Fruit fly (Drosophila melanogaster) whole organism, embryonic: Measurements from ENCODE around the gene Lsp1alpha.

Source experiments
- Ada2b ChIP-seq: fragments of 200-800 bp; sonication (Bioruptor generic); IDR thresholded peaks from 2 replicates; pipeline ENCODE4 v1.3.6; 2022; ENCODE audit warnings: missing biosample characterization, missing genetic modification characterization
- Awh ChIP-seq: fragments of 200-800 bp; sonication (Bioruptor generic); IDR thresholded peaks from 2 replicates; pipeline ENCODE4, ENCODE4 v1.3.6; 2022; ENCODE audit warnings: missing biosample characterization, missing genetic modification characterization
- Bgb ChIP-seq: fragments of 200-800 bp; sonication (Bioruptor generic); IDR thresholded peaks from 2 replicates; pipeline ENCODE4 v1.3.6; 2022; ENCODE audit warnings: missing biosample characterization, missing genetic modification characterization; ENCODE audit not compliant: partially characterized antibody
- CG11398 ChIP-seq: fragments of 200-800 bp; sonication (Bioruptor generic); optimal IDR thresholded peaks from 2 replicates; lab custom pipeline; 2016; ENCODE audit warnings: missing biosample characterization, missing genetic modification characterization
- CG14860 ChIP-seq: fragments of 200-800 bp; sonication (Bioruptor generic); IDR thresholded peaks from 3 replicates; pipeline ENCODE4 v1.3.6; 2022; ENCODE audit warnings: missing biosample characterization, missing genetic modification characterization; ENCODE audit not compliant: partially characterized antibody
- CG16815 ChIP-seq: fragments of 200-800 bp; sonication (Bioruptor generic); optimal IDR thresholded peaks from 3 replicates; lab custom pipeline; 2017; ENCODE audit warnings: missing biosample characterization, mild to moderate bottlenecking, missing genetic modification characterization
- CG2712 ChIP-seq: fragments of 200-800 bp; optimal IDR thresholded peaks from 3 replicates; lab custom pipeline; 2019; ENCODE audit warnings: missing biosample characterization, mild to moderate bottlenecking, missing genetic modification characterization, moderate library complexity
- CG30020 ChIP-seq: fragments of 200-800 bp; optimal IDR thresholded peaks from 2 replicates; lab custom pipeline; 2019; ENCODE audit warnings: missing biosample characterization, mild to moderate bottlenecking, missing genetic modification characterization, moderate library complexity
- CG31224 ChIP-seq: fragments of 200-800 bp; sonication (Bioruptor generic); IDR thresholded peaks from 2 replicates; pipeline ENCODE4 v1.3.6; 2022; ENCODE audit warnings: missing biosample characterization, missing genetic modification characterization
- CG34224 ChIP-seq: fragments of 200-800 bp; sonication (Bioruptor generic); IDR thresholded peaks from 3 replicates; pipeline ENCODE4 v1.3.6; 2022; ENCODE audit warnings: missing biosample characterization, missing genetic modification characterization; ENCODE audit not compliant: partially characterized antibody
- CG34376 ChIP-seq: fragments of 200-800 bp; sonication (Bioruptor generic); optimal IDR thresholded peaks from 2 replicates; lab custom pipeline; 2018; ENCODE audit warnings: missing biosample characterization, mild to moderate bottlenecking, missing genetic modification characterization
- CG4617 ChIP-seq: fragments of 200-800 bp; sonication (Bioruptor generic); optimal IDR thresholded peaks from 3 replicates; lab custom pipeline; 2016; ENCODE audit warnings: missing biosample characterization, missing genetic modification characterization, borderline replicate concordance
- CG6683 ChIP-seq: fragments of 200-800 bp; sonication (Bioruptor generic); optimal IDR thresholded peaks from 2 replicates; lab custom pipeline; 2017; ENCODE audit warnings: missing biosample characterization, mild to moderate bottlenecking, missing genetic modification characterization, missing genetic modification reagents
- CG9215 ChIP-seq: fragments of 200-800 bp; sonication (Bioruptor generic); IDR thresholded peaks from 2 replicates; pipeline ENCODE4 v1.3.6; 2022; ENCODE audit warnings: missing biosample characterization, missing genetic modification characterization
- Dfd ChIP-seq, 2 experiments: fragments of >200 bp; optimal IDR thresholded peaks; 2 replicates each; lab custom pipeline; 2017; ENCODE audit warnings: missing biosample characterization in 2 of 2, missing genetic modification characterization in 2 of 2
- Dref ChIP-seq: fragments of 200-800 bp; sonication (Bioruptor generic); IDR thresholded peaks from 2 replicates; pipeline ENCODE4 v1.3.6; 2022; ENCODE audit warnings: missing biosample characterization, missing genetic modification characterization
- Elba2 ChIP-seq: fragments of 200-800 bp; sonication (Bioruptor generic); optimal IDR thresholded peaks from 3 replicates; lab custom pipeline; 2016; ENCODE audit warnings: missing biosample characterization, missing genetic modification characterization
- H2.0 ChIP-seq: fragments of 200-800 bp; sonication (Bioruptor generic); IDR thresholded peaks from 2 replicates; pipeline ENCODE4 v1.3.6; 2022; ENCODE audit warnings: missing biosample characterization, missing genetic modification characterization
- HLH3B ChIP-seq: fragments of 200-800 bp; sonication (Bioruptor generic); IDR thresholded peaks from 2 replicates; pipeline ENCODE4 v1.3.6; 2022; ENCODE audit warnings: missing biosample characterization, missing genetic modification characterization
- HLHmδ ChIP-seq: fragments of 200-800 bp; sonication (Bioruptor generic); optimal IDR thresholded peaks from 2 replicates; lab custom pipeline; 2018; ENCODE audit warnings: missing biosample characterization, mild to moderate bottlenecking, missing genetic modification characterization, moderate library complexity
- HmgZ ChIP-seq: fragments of 200-800 bp; sonication (Bioruptor generic); optimal IDR thresholded peaks from 2 replicates; lab custom pipeline; 2018; ENCODE audit warnings: missing biosample characterization, mild to moderate bottlenecking, missing genetic modification characterization
- Hmr ChIP-seq: fragments of 200-800 bp; sonication (Bioruptor generic); optimal IDR thresholded peaks from 3 replicates; lab custom pipeline; 2017; ENCODE audit warnings: mild to moderate bottlenecking, missing biosample characterization, missing genetic modification reagents, missing genetic modification characterization
- Hmx ChIP-seq: fragments of 200-800 bp; sonication (Bioruptor generic); optimal IDR thresholded peaks from 2 replicates; lab custom pipeline; 2016; ENCODE audit warnings: missing biosample characterization, missing genetic modification characterization
- Hr3 ChIP-seq: fragments of 200-800 bp; sonication (Bioruptor generic); optimal IDR thresholded peaks from 3 replicates; lab custom pipeline; 2016; ENCODE audit warnings: missing biosample characterization, missing genetic modification characterization
- Hr51 ChIP-seq, 2 experiments: fragments of 200-800 bp; sonication (Bioruptor generic); optimal IDR thresholded peaks; 2 replicates in 1 of 2; 3 replicates in 1 of 2; lab custom pipeline; 2016 to 2018; ENCODE audit warnings: missing biosample characterization in 2 of 2, missing genetic modification characterization in 2 of 2, mild to moderate bottlenecking in 1 of 2, moderate library complexity in 1 of 2
- Hr78 ChIP-seq, 2 experiments: fragments of 200-800 bp in 1 of 2; fragments of >200 bp in 1 of 2; sonication (Bioruptor generic) in 1 of 2; optimal IDR thresholded peaks; 2 replicates each; lab custom pipeline; 2017 to 2019; ENCODE audit warnings: missing biosample characterization in 2 of 2, missing genetic modification characterization in 2 of 2, mild to moderate bottlenecking in 1 of 2, moderate library complexity in 1 of 2
- Stat92E ChIP-seq, 3 experiments: fragments of >200 bp in 2 of 3; fragments of 200-800 bp in 1 of 3; sonication (Bioruptor generic) in 1 of 3; optimal IDR thresholded peaks; 2 replicates each; lab custom pipeline; 2017 to 2019; ENCODE audit warnings: missing biosample characterization in 3 of 3, missing genetic modification characterization in 3 of 3, mild to moderate bottlenecking in 1 of 3, moderate library complexity in 1 of 3
- Taf1 ChIP-seq: fragments of 200-800 bp; sonication (Bioruptor generic); IDR thresholded peaks from 2 replicates; pipeline ENCODE4 v1.3.6; 2022; ENCODE audit warnings: missing biosample characterization, missing genetic modification characterization
- Vsx1 ChIP-seq: fragments of 200-800 bp; sonication (Bioruptor generic); optimal IDR thresholded peaks from 2 replicates; lab custom pipeline; 2017; ENCODE audit warnings: missing biosample characterization, mild to moderate bottlenecking, missing genetic modification characterization, missing genetic modification reagents
- al ChIP-seq: fragments of 200-800 bp; sonication (Bioruptor generic); IDR thresholded peaks from 2 replicates; pipeline ENCODE4 v1.3.6; 2022; ENCODE audit warnings: missing biosample characterization, missing genetic modification characterization
- az2 ChIP-seq: fragments of 200-800 bp; sonication (Bioruptor generic); optimal IDR thresholded peaks from 3 replicates; lab custom pipeline; 2016; ENCODE audit warnings: missing biosample characterization, missing genetic modification characterization
- bbx ChIP-seq: fragments of 200-800 bp; sonication (Bioruptor generic); IDR thresholded peaks from 2 replicates; pipeline ENCODE4 v1.3.6; 2022; ENCODE audit warnings: missing biosample characterization, missing genetic modification characterization; ENCODE audit not compliant: partially characterized antibody
- bcd ChIP-seq: fragments of 200-800 bp; sonication (Bioruptor generic); optimal IDR thresholded peaks from 2 replicates; lab custom pipeline; 2017; ENCODE audit warnings: missing biosample characterization, mild to moderate bottlenecking, missing genetic modification characterization
- bigmax ChIP-seq: fragments of 200-800 bp; sonication (Bioruptor generic); optimal IDR thresholded peaks from 2 replicates; lab custom pipeline; 2018; ENCODE audit warnings: missing biosample characterization, mild to moderate bottlenecking, missing genetic modification characterization
- cad ChIP-seq: fragments of >200 bp; optimal IDR thresholded peaks from 2 replicates; lab custom pipeline; 2017; ENCODE audit warnings: missing biosample characterization, missing genetic modification characterization
- cas ChIP-seq: fragments of 200-800 bp; sonication (Bioruptor generic); IDR thresholded peaks from 2 replicates; pipeline ENCODE4 v1.3.6; 2022; ENCODE audit warnings: missing biosample characterization, missing genetic modification characterization
- chif ChIP-seq, 2 experiments: fragments of 200-800 bp; sonication (Bioruptor generic); optimal IDR thresholded peaks; 3 replicates each; lab custom pipeline; 2016; ENCODE audit warnings: missing biosample characterization in 2 of 2, missing genetic modification characterization in 2 of 2
- chn ChIP-seq: fragments of 200-800 bp; sonication (Bioruptor generic); optimal IDR thresholded peaks from 2 replicates; lab custom pipeline; 2016; ENCODE audit warnings: missing biosample characterization, missing genetic modification characterization
- ci ChIP-seq: fragments of 200-800 bp; sonication (Bioruptor generic); IDR thresholded peaks from 3 replicates; pipeline ENCODE4 v1.3.6; 2022; ENCODE audit warnings: missing biosample characterization, missing genetic modification characterization
- dan ChIP-seq: fragments of 200-800 bp; sonication (Bioruptor generic); IDR thresholded peaks from 2 replicates; pipeline ENCODE4 v1.3.6; 2022; ENCODE audit warnings: missing biosample characterization, missing genetic modification characterization
- emc ChIP-seq: fragments of 200-800 bp; sonication (Bioruptor generic); optimal IDR thresholded peaks from 2 replicates; lab custom pipeline; 2016; ENCODE audit warnings: missing biosample characterization, missing genetic modification characterization
- en ChIP-seq: fragments of 200-800 bp; sonication (Bioruptor generic); optimal IDR thresholded peaks from 2 replicates; lab custom pipeline; 2016; ENCODE audit warnings: missing biosample characterization, missing genetic modification characterization
- insv ChIP-seq, 2 experiments: fragments of 200-800 bp; sonication (Bioruptor generic); optimal IDR thresholded peaks; 3 replicates each; lab custom pipeline; 2016 to 2018; ENCODE audit warnings: missing biosample characterization in 2 of 2, missing genetic modification characterization in 2 of 2
- jing ChIP-seq: fragments of 200-800 bp; sonication (Bioruptor generic); optimal IDR thresholded peaks from 2 replicates; lab custom pipeline; 2018; ENCODE audit warnings: missing biosample characterization, mild to moderate bottlenecking, missing genetic modification characterization
- maf-S ChIP-seq: fragments of 200-800 bp; sonication (Bioruptor generic); optimal IDR thresholded peaks from 2 replicates; lab custom pipeline; 2016; ENCODE audit warnings: missing biosample characterization, missing genetic modification characterization
- slbo ChIP-seq: fragments of 200-800 bp; sonication (Bioruptor generic); IDR thresholded peaks from 2 replicates; pipeline ENCODE4 v1.3.6; 2022; ENCODE audit warnings: missing biosample characterization, missing genetic modification characterization
- so ChIP-seq: fragments of 200-800 bp; sonication (Bioruptor generic); IDR thresholded peaks from 3 replicates; pipeline ENCODE4 v1.3.6; 2022; ENCODE audit warnings: missing biosample characterization, missing genetic modification characterization
- tup ChIP-seq: fragments of 200-800 bp; sonication (Bioruptor generic); optimal IDR thresholded peaks from 2 replicates; lab custom pipeline; 2016; ENCODE audit warnings: missing biosample characterization, mild to moderate bottlenecking, missing genetic modification characterization, moderate library complexity
- unc-4 ChIP-seq: fragments of 200-800 bp; sonication (Bioruptor generic); IDR thresholded peaks from 2 replicates; pipeline ENCODE4 v1.3.6; 2022; ENCODE audit warnings: missing biosample characterization, missing genetic modification characterization; ENCODE audit not compliant: partially characterized antibody

The Lsp1alpha gene

dm6 chrX:12470187-12470931 lies 19.7 kb upstream of the Lsp1alpha start (continued):
- no peak for TF ChIP-seq insv (GFP tag; optimal IDR thresholded peaks at IDR 0.05; lab: Kevin White, UChicago)
- TF ChIP-seq dan: no peak
- no peak for TF ChIP-seq CG30020 (tag; lab: Kevin White, UChicago)
- TF ChIP-seq CG34376: peak; percentile 17
- no peak for TF ChIP-seq maf-S (GFP tag; lab: Kevin White, UChicago)
- TF ChIP-seq HLH3B: peak; percentile 62; the same call in 1 of the 2 replicates
- TF ChIP-seq chn (GFP tag; lab: Kevin White, UChicago): no peak
- no peak for TF ChIP-seq CG14860 (GFP tag; lab: Robert Waterston, UW)
- no peak for TF ChIP-seq Elba2 (GFP tag; lab: Kevin White, UChicago)
- peak; percentile 62 for TF ChIP-seq bcd (GFP tag; lab: Kevin White, UChicago)
- TF ChIP-seq CG9215 (GFP tag; lab: Robert Waterston, UW): peak; percentile 72
- TF ChIP-seq ci (GFP tag; lab: Robert Waterston, UW): peak; percentile 68
- TF ChIP-seq CG4617 (GFP tag; lab: Kevin White, UChicago): no peak
- TF ChIP-seq Taf1 (GFP tag; lab: Robert Waterston, UW): peak; percentile 30; the same call in 1 of the 2 replicates
- TF ChIP-seq tup (GFP tag; lab: Kevin White, UChicago): no peak
- peak; percentile 59; the same call in 1 of the 2 replicates for TF ChIP-seq Ada2b (GFP tag; lab: Robert Waterston, UW)
- TF ChIP-seq H2.0: peak; percentile 60
- no peak for TF ChIP-seq HLHmδ (GFP tag; lab: Kevin White, UChicago)
- TF ChIP-seq Stat92E (GFP tag; optimal IDR thresholded peaks at IDR 0.05; lab: Kevin White, UChicago): no peak
- TF ChIP-seq Dref (GFP tag; lab: Robert Waterston, UW): no peak
- peak; percentile 39; the same call in 1 of the 2 replicates for TF ChIP-seq unc-4 (GFP tag; lab: Robert Waterston, UW)
- no peak for TF ChIP-seq Hr78 (GFP tag; optimal IDR thresholded peaks at IDR 0.05; lab: Kevin White, UChicago)
- no peak for TF ChIP-seq HmgZ (tag; lab: Kevin White, UChicago)
- peak; percentile 40 for TF ChIP-seq az2 (GFP tag; lab: Kevin White, UChicago)
- TF ChIP-seq chif (GFP tag; optimal IDR thresholded peaks at IDR 0.05; lab: Kevin White, UChicago): no peak
- TF ChIP-seq cad (GFP tag; lab: Kevin White, UChicago): no peak
- TF ChIP-seq Hmx: no peak
- peak; percentile 65 for TF ChIP-seq Hmr (GFP tag; lab: Kevin White, UChicago)
- no peak for TF ChIP-seq emc (GFP tag; lab: Kevin White, UChicago)
- TF ChIP-seq Vsx1 (GFP tag; lab: Kevin White, UChicago): no peak
- peak; percentile 23 for TF ChIP-seq Hr3 (GFP tag; lab: Kevin White, UChicago)
- TF ChIP-seq CG34224 (GFP tag; lab: Robert Waterston, UW): peak; percentile 59
- TF ChIP-seq CG11398: no peak
- peak; percentile 45 for TF ChIP-seq CG2712
- peak; percentile 72 for TF ChIP-seq al (GFP tag; lab: Robert Waterston, UW)
- peak; percentile 75; the same call in 2 of the 3 replicates for TF ChIP-seq so
- peak in 1 of 2 experiments; percentile 65 for TF ChIP-seq Hr51 (GFP tag; optimal IDR thresholded peaks at IDR 0.05; lab: Kevin White, UChicago)
- peak; percentile 24 for TF ChIP-seq CG6683 (GFP tag; lab: Kevin White, UChicago)
- TF ChIP-seq en: no peak
- no peak for TF ChIP-seq Dfd (GFP tag; optimal IDR thresholded peaks at IDR 0.05; lab: Kevin White, UChicago)
- TF ChIP-seq bigmax (GFP tag; lab: Kevin White, UChicago): no peak
- no peak for TF ChIP-seq bbx
- TF ChIP-seq CG31224: peak; percentile 47
- no peak for TF ChIP-seq Awh (GFP tag; lab: Robert Waterston, UW)
- no peak for TF ChIP-seq CG16815
- TF ChIP-seq cas (GFP tag; lab: Robert Waterston, UW): no peak
- no peak for TF ChIP-seq jing (GFP tag; lab: Kevin White, UChicago)
- TF ChIP-seq Bgb (GFP tag; lab: Robert Waterston, UW): no peak
- peak; percentile 86 for TF ChIP-seq slbo (GFP tag; lab: Robert Waterston, UW)
